Worm (Caenorhabditis elegans) whole organism, late embryonic: ENCODE results near the gene txt-6.

ENCODE experiments used
- C08G9.2 ChIP-seq: sonication (generic microtip); optimal IDR thresholded peaks from 2 replicates; lab custom pipeline; 2016; ENCODE audit warnings: mild to moderate bottlenecking, missing genetic modification characterization, moderate library complexity, missing compliant biosample characterization
- T23F11.4 ChIP-seq: fragments of 200-800 bp; sonication (Bioruptor generic); optimal IDR thresholded peaks from 2 replicates; lab custom pipeline; 2018; ENCODE audit warnings: mild to moderate bottlenecking, missing genetic modification characterization, missing compliant biosample characterization
- Y22D7AL.16 ChIP-seq: sonication (generic microtip); optimal IDR thresholded peaks from 2 replicates; lab custom pipeline; 2016; ENCODE audit warnings: missing genetic modification characterization, missing compliant biosample characterization
- ceh-19 ChIP-seq: fragments of 200-800 bp; sonication (Bioruptor generic); optimal IDR thresholded peaks from 2 replicates; lab custom pipeline; 2018; ENCODE audit warnings: mild to moderate bottlenecking, missing genetic modification characterization, missing compliant biosample characterization
- ceh-2 ChIP-seq: sonication (generic microtip); optimal IDR thresholded peaks from 2 replicates; lab custom pipeline; 2016; ENCODE audit warnings: missing genotype, missing genetic modification characterization, missing compliant biosample characterization
- ceh-24 ChIP-seq: sonication (generic microtip); optimal IDR thresholded peaks from 2 replicates; lab custom pipeline; 2016; ENCODE audit warnings: mild to moderate bottlenecking, missing genetic modification characterization, missing compliant biosample characterization
- ceh-30 ChIP-seq: fragments of 150-350 bp; optimal IDR thresholded peaks from 2 replicates; lab custom pipeline; 2014; ENCODE audit warnings: missing biosample characterization, missing genetic modification characterization
- ceh-34 ChIP-seq: sonication (generic microtip); optimal IDR thresholded peaks from 2 replicates; lab custom pipeline; 2016; ENCODE audit warnings: mild to moderate bottlenecking, missing genetic modification characterization, missing compliant biosample characterization
- ceh-48 ChIP-seq: sonication (generic microtip); optimal IDR thresholded peaks from 2 replicates; lab custom pipeline; 2016; ENCODE audit warnings: missing genetic modification characterization, inconsistent platforms, missing compliant biosample characterization
- ceh-9 ChIP-seq: sonication (generic microtip); optimal IDR thresholded peaks from 2 replicates; lab custom pipeline; 2016; ENCODE audit warnings: mild to moderate bottlenecking, missing genetic modification characterization, inconsistent platforms, missing compliant biosample characterization
- dmd-4 ChIP-seq: sonication (generic microtip); optimal IDR thresholded peaks from 2 replicates; lab custom pipeline; 2016; ENCODE audit warnings: borderline replicate concordance, missing genetic modification characterization, missing compliant biosample characterization
- elt-2 ChIP-seq: sonication (generic microtip); optimal IDR thresholded peaks from 2 replicates; lab custom pipeline; 2016; ENCODE audit warnings: missing genetic modification reagents, missing genetic modification characterization, missing compliant biosample characterization
- elt-4 ChIP-seq: sonication (generic microtip); optimal IDR thresholded peaks from 2 replicates; lab custom pipeline; 2016; ENCODE audit warnings: missing genetic modification characterization, missing compliant biosample characterization
- eyg-1 ChIP-seq: sonication (generic microtip); optimal IDR thresholded peaks from 2 replicates; lab custom pipeline; 2016; ENCODE audit warnings: missing genotype, missing genetic modification characterization, missing compliant biosample characterization
- fkh-10 ChIP-seq: fragments of 150-350 bp; optimal IDR thresholded peaks from 2 replicates; lab custom pipeline; 2014; ENCODE audit warnings: missing biosample characterization, missing genetic modification reagents, missing genetic modification characterization
- hlh-13 ChIP-seq: fragments of 200-800 bp; sonication (Bioruptor generic); optimal IDR thresholded peaks from 2 replicates; lab custom pipeline; 2018; ENCODE audit warnings: mild to moderate bottlenecking, missing genetic modification characterization, missing compliant biosample characterization
- hlh-15 ChIP-seq: sonication (generic microtip); optimal IDR thresholded peaks from 2 replicates; lab custom pipeline; 2016; ENCODE audit warnings: missing genetic modification characterization, missing compliant biosample characterization
- hlh-8 ChIP-seq: sonication (generic microtip); optimal IDR thresholded peaks from 2 replicates; lab custom pipeline; 2016; ENCODE audit warnings: missing genotype, missing genetic modification characterization, missing compliant biosample characterization
- madf-2 ChIP-seq: sonication (generic microtip); optimal IDR thresholded peaks from 2 replicates; lab custom pipeline; 2017; ENCODE audit warnings: missing genetic modification characterization, missing compliant biosample characterization
- mec-3 ChIP-seq: sonication (generic microtip); optimal IDR thresholded peaks from 2 replicates; lab custom pipeline; 2016; ENCODE audit warnings: borderline replicate concordance, missing genetic modification characterization, missing compliant biosample characterization
- nhr-232 ChIP-seq: sonication (generic microtip); optimal IDR thresholded peaks from 2 replicates; lab custom pipeline; 2016; ENCODE audit warnings: missing genetic modification characterization, missing compliant biosample characterization
- npax-4 ChIP-seq: sonication (generic microtip); optimal IDR thresholded peaks from 2 replicates; lab custom pipeline; 2016; ENCODE audit warnings: missing genetic modification characterization, missing compliant biosample characterization
- pqm-1 ChIP-seq: sonication (generic microtip); optimal IDR thresholded peaks from 2 replicates; lab custom pipeline; 2016; ENCODE audit warnings: missing genetic modification characterization, missing compliant biosample characterization
- pros-1 ChIP-seq: fragments of 150-350 bp; optimal IDR thresholded peaks from 2 replicates; lab custom pipeline; 2014; ENCODE audit warnings: missing biosample characterization, missing genetic modification reagents, missing genetic modification characterization
- ref-2 ChIP-seq: sonication (generic microtip); optimal IDR thresholded peaks from 2 replicates; lab custom pipeline; 2016; ENCODE audit warnings: missing genetic modification characterization, missing compliant biosample characterization
- ttx-3 ChIP-seq: sonication (generic microtip); optimal IDR thresholded peaks from 2 replicates; lab custom pipeline; 2016; ENCODE audit warnings: missing genetic modification reagents, missing genetic modification characterization, missing compliant biosample characterization
- unc-42 ChIP-seq: sonication (generic microtip); optimal IDR thresholded peaks from 2 replicates; lab custom pipeline; 2016; ENCODE audit warnings: missing genotype, missing genetic modification characterization, missing compliant biosample characterization
- unc-86 ChIP-seq: sonication (generic microtip); optimal IDR thresholded peaks from 2 replicates; lab custom pipeline; 2016; ENCODE audit warnings: missing genetic modification characterization, missing compliant biosample characterization
- ztf-16 ChIP-seq: sonication (generic microtip); optimal IDR thresholded peaks from 2 replicates; lab custom pipeline; 2017; ENCODE audit warnings: missing genetic modification characterization, missing compliant biosample characterization

Gene txt-6

DNA sequence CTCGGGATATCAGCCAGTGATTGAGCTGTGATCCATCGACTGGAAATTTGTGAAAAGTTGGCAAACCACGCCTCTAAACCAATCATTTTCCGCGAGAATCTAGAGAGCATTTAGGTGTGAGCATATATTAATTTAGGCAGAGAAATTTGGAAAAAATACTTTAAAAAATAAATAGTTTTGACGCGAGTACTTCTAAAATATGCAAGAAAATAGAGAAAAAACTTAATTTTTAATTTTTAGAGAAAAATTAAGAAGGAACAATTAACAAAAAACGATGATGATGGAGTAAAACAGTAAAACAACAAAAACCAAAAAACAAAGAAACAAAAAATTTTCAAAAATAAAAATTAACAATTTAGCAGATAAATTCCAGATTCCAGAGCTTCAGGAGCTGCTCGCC, at the start of gene txt-6:
txt-6 (minus strand) TSS at position 101 of the 400 bp plus-strand sequence.
- TF ChIP-seq npax-4 (tag; lab: Kevin White, UChicago), result no peak
- TF ChIP-seq T23F11.4 (GFP tag; lab: Kevin White, UChicago), result no peak
- no peak for TF ChIP-seq eyg-1 (tag; lab: Kevin White, UChicago)
- no peak for TF ChIP-seq ceh-34 (tag; lab: Kevin White, UChicago)
- no peak for TF ChIP-seq ceh-48 (tag; lab: Kevin White, UChicago)
- no peak for TF ChIP-seq hlh-13 (GFP tag; lab: Kevin White, UChicago)

DNA sequence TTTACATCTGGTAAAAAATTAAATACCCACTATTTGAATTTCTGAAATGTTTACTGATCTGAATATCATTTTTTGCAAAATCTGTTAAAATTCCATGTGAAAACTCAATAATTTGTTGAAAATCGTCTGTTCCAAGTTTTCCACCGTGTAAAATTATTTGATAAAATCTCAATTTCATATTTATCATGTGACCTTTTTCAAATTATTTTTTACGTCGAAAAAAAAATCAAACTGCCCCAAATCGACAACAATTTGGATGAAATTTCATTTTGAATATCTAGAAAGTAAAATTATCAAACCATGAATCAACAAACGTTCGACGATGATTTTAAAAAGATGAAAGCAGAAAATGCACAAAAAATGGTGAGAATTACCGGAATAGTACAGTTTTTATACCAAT, 48.4 kb upstream of the txt-6 start, which contains the start of gene F41F3.9:
F41F3.9 (plus strand) TSS at position 301 of the 400 bp plus-strand sequence.
- no peak for TF ChIP-seq hlh-15
- TF ChIP-seq Y22D7AL.16 (tag; lab: Kevin White, UChicago), result no peak

DNA sequence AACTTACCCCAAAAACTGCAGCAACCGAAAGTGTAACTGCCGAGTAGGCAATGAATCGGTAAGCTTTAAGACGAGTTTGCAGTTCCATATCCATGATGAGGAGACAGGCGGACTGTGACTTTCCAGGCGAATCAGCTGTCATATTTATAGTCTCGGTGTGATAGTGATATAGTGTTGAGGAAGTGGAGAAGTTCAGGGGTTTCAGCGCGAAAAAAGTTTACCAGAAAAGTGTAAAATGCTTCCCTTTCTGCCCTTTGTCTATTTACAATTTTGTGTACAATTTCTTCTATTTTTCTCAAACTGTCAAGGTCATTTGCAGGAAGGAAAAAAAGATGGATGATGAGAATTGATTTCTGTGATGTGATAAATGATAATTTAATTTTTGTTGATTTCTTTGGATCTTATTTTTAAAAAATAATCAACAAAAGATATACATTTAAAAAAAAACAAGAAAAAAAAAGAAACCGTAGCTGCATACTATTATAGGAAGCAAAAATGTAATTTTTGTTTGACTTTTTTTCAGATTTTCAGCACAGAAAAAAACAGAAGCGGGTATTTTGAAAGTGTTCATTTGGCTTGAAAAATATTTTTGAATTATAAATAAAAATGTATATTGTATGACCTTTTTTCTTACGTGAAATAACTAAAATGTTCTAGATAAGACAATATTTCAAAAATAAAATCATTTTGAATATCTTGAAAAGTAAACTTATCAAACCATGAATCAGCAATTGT, 47.3 kb upstream of the txt-6 start, which contains the start of the genes col-139 and F41F3.1:
col-139 (minus strand) TSS at position 101 of the 735 bp plus-strand sequence.
F41F3.1 (plus strand) TSS at position 685 of the 735 bp plus-strand sequence.
- TF ChIP-seq hlh-13 (GFP tag; lab: Kevin White, UChicago) (no peak), ref-2 (no peak)

ce11 chrV:4653093-4653492, 46.4 kb upstream of the txt-6 start:
- peak; percentile 26 for TF ChIP-seq elt-4 (tag; lab: Kevin White, UChicago)
- TF ChIP-seq ceh-34 (tag; lab: Kevin White, UChicago), result no peak
- TF ChIP-seq mec-3 (tag; lab: Kevin White, UChicago), result peak; percentile 13

ce11 chrV:4651480-4651879, 44.8 kb upstream of the txt-6 start:
- TF ChIP-seq pqm-1 (tag; lab: Kevin White, UChicago) (no peak), fkh-10 (GFP tag; lab: Kevin White, UChicago) (no peak), ceh-48 (tag; lab: Kevin White, UChicago) (no peak), dmd-4 (tag; lab: Kevin White, UChicago) (no peak), ceh-24 (tag; lab: Kevin White, UChicago) (no peak), pros-1 (tag; lab: Kevin White, UChicago) (no peak)

- TF ChIP-seq ztf-16 (tag; lab: Kevin White, UChicago) (no peak), ceh-9 (tag; lab: Kevin White, UChicago) (no peak), ttx-3 (tag; lab: Kevin White, UChicago) (no peak), unc-42 (tag; lab: Kevin White, UChicago) (no peak), ceh-48 (tag; lab: Kevin White, UChicago) (no peak), madf-2 (no peak), nhr-232 (tag; lab: Kevin White, UChicago) (no peak), ceh-34 (tag; lab: Kevin White, UChicago) (no peak), ceh-30 (tag; lab: Kevin White, UChicago) (no peak), pqm-1 (tag; lab: Kevin White, UChicago) (no peak), elt-2 (tag; lab: Kevin White, UChicago) (no peak), hlh-8 (tag; lab: Kevin White, UChicago) (no peak), ceh-2 (tag; lab: Kevin White, UChicago) (no peak), C08G9.2 (tag; lab: Kevin White, UChicago) (no peak), ceh-19 (GFP tag; lab: Kevin White, UChicago) (no peak), unc-86 (tag; lab: Kevin White, UChicago) (no peak), eyg-1 (tag; lab: Kevin White, UChicago) (no peak), Y22D7AL.16 (tag; lab: Kevin White, UChicago) (no peak), elt-4 (tag; lab: Kevin White, UChicago) (no peak), pros-1 (tag; lab: Kevin White, UChicago) (no peak)
These were observed 43.1 kb upstream of the txt-6 start for ce11 chrV:4649649-4650384.
